Fruit fly (Drosophila melanogaster): ENCODE results near the gene Nmnat.

Gene Nmnat

DNA sequence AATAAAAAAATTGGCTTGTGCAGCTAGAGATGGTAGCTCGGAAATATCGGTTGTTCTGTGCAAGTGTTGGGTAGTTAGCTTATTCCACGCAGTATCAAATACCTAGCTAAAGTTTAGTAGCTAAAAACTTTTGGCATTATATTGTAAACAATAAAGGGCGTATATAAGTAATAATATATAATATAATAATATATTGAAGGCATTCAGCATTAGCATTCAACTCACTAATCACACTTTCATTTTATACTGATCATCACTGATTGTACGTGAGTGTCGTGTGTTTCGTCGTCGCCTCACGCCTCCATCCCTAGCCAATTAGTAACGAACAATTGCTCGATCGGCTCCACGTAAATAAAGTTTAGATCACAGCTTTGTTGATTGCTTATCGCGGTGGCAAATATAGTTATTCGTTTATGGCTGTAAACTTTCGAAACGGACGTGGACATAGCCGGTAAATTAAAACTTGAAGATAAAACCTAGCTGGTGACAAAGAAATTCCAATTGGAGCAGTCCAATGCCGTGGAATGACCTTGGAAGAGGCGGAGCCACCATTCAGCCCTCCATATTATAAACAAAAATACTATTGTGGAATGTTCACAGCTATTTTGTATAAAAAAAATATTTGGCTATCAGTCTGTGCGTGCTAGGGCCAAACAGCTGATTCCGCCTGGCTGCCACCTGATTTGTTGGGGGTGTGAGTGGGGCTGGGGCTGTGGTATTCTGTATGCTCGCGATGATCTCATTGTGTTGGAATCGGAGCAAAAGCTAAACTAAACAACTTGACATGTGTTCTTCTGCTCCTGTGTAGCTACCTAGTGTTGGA lies 27.0 kb upstream of the Nmnat start, which contains the start of the genes PIG-S, sud1 and CG11168 (continued):
- TF ChIP-seq MBD-R2 (GFP tag; IDR thresholded peaks at IDR 0.05) (peak; percentile 85), CG1602 (GFP tag; optimal IDR thresholded peaks at IDR 0.05) (peak; percentile 65), Awh (GFP tag; IDR thresholded peaks at IDR 0.05) (no peak), E2f1 (GFP tag; IDR thresholded peaks at IDR 0.05) (0 out of 2 replicates have a peak, but pooled peaks have one; percentile 30), CG13424 (tag; optimal IDR thresholded peaks at IDR 0.05) (peak; percentile 68), CG10565 (GFP tag; optimal IDR thresholded peaks at IDR 0.05) (no peak), CG1529 (GFP tag; optimal IDR thresholded peaks at IDR 0.05) (peak; percentile 5), bsh (GFP tag; optimal IDR thresholded peaks at IDR 0.05) (peak in 1 of 2 experiments; percentile 63), CG4404 (GFP tag; IDR thresholded peaks at IDR 0.05) (peak; percentile 58; the same call in 1 of the 2 replicates), h (optimal IDR thresholded peaks at IDR 0.05) (no peak), CG15601 (tag; optimal IDR thresholded peaks at IDR 0.05) (no peak), CG8089 (GFP tag; optimal IDR thresholded peaks at IDR 0.05) (no peak), CG1233 (GFP tag; optimal IDR thresholded peaks at IDR 0.05) (no peak), CG15696 (tag; optimal IDR thresholded peaks at IDR 0.05) (peak; percentile 63), BEAF-32 (GFP tag; optimal IDR thresholded peaks at IDR 0.05) (peak; percentile 93), emc (GFP tag; optimal IDR thresholded peaks at IDR 0.05) (no peak), wek (GFP tag; optimal IDR thresholded peaks at IDR 0.05) (no peak), CG3995 (GFP tag; optimal IDR thresholded peaks at IDR 0.05) (peak; percentile 60), HHEX (GFP tag; optimal IDR thresholded peaks at IDR 0.05) (no peak), sob (GFP tag; IDR thresholded peaks at IDR 0.05) (peak; percentile 65; the same call in 1 of the 2 replicates), abd-A (tag; optimal IDR thresholded peaks at IDR 0.05) (no peak), Lpt (GFP tag; optimal IDR thresholded peaks at IDR 0.05) (no peak), CG7928 (GFP tag; optimal IDR thresholded peaks at IDR 0.05) (peak; percentile 38), PHDP (tag; optimal IDR thresholded peaks at IDR 0.05) (no peak), CG2120 (GFP tag; optimal IDR thresholded peaks at IDR 0.05) (peak; percentile 48), CG16815 (GFP tag; optimal IDR thresholded peaks at IDR 0.05) (peak; percentile 54), sens (GFP tag) (no peak), CG3838 (GFP tag; optimal IDR thresholded peaks at IDR 0.05) (peak; percentile 18), caup (GFP tag; optimal IDR thresholded peaks at IDR 0.05; ENCODE audit: severe bottlenecking) (peak; percentile 50), esg (GFP tag; conservative IDR thresholded peaks at IDR 0.05) (peak; percentile 52; the same call in 1 of the 2 replicates), CG6854 (GFP tag; optimal IDR thresholded peaks at IDR 0.05) (no peak), NFAT (GFP tag; IDR thresholded peaks at IDR 0.05) (0 out of 2 replicates have a peak, but pooled peaks have one; percentile 16), CG4424 (GFP tag; optimal IDR thresholded peaks at IDR 0.05) (peak; percentile 53), Mrtf (GFP tag; IDR thresholded peaks at IDR 0.05) (no peak), cas (GFP tag; IDR thresholded peaks at IDR 0.05) (no peak), zf30C (GFP tag; optimal IDR thresholded peaks at IDR 0.05) (no peak), Lhr (GFP tag; optimal IDR thresholded peaks at IDR 0.05) (peak; percentile 27), crp (GFP tag; optimal IDR thresholded peaks at IDR 0.05) (peak; percentile 26 to 76), gfzf (GFP tag; optimal IDR thresholded peaks at IDR 0.05) (peak; percentile 1), tio (GFP tag; optimal IDR thresholded peaks at IDR 0.05) (no peak), CG5953 (GFP tag; IDR thresholded peaks at IDR 0.05) (no peak), CG12942 (GFP tag; optimal IDR thresholded peaks at IDR 0.05) (peak; percentile 50), Abd-B (GFP tag; optimal IDR thresholded peaks at IDR 0.05) (peak; percentile 72), CG2889 (GFP tag; IDR thresholded peaks at IDR 0.05) (no peak), exex (tag; optimal IDR thresholded peaks at IDR 0.05) (peak; percentile 54), Dip3 (GFP tag; optimal IDR thresholded peaks at IDR 0.05) (no peak), dm (GFP tag; optimal IDR thresholded peaks at IDR 0.05) (no peak), pnt (GFP tag; optimal IDR thresholded peaks at IDR 0.05) (no peak), CG10462 (GFP tag; optimal IDR thresholded peaks at IDR 0.05) (no peak)
